Fruit fly (Drosophila melanogaster): ENCODE data around the gene nom.

DNA sequence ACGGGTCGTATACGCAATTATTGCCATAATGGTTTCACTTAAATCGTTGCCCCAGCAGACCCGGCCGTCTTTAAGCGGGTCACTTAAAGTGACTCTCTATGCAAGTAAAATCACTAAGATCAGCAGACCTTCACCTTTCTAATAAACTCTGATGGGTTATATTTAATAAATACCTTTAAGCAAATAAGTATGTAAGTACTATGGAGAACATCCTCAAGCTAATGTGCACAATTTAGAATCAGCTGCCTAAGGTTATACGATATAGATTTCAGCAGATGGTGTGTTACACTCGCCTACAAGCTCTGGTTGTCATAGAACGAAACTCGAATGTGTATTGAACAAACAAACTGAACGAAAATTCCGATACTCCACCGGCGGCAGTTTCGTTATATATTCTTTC lies 46.1 kb downstream of the nom start, which contains the start of gene CG8236:
- TF ChIP-seq CG12605 (GFP tag; IDR thresholded peaks at IDR 0.05) (no peak), CG4496 (GFP tag; IDR thresholded peaks at IDR 0.05) (no peak), EcR (GFP tag; optimal IDR thresholded peaks at IDR 0.05) (no peak), D1 (tag; optimal IDR thresholded peaks at IDR 0.05) (no peak), CG9948 (tag; optimal IDR thresholded peaks at IDR 0.05) (no peak), CG17806 (tag; optimal IDR thresholded peaks at IDR 0.05) (no peak)

Measured in whole organism, pupa.